Worm (Caenorhabditis elegans): ENCODE data around the gene hmt-1.

Gene hmt-1

ce11 chrIII:11090870-11091386 is 8.8 kb downstream of the hmt-1 start (continued):
- TF ChIP-seq pha-4 (GFP tag; IDR thresholded peaks at IDR 0.05) = peak; percentile 64; the same call in 1 of the 2 replicates
- TF ChIP-seq pha-4 (tag; optimal IDR thresholded peaks at IDR 0.05) = no peak
- no peak for TF ChIP-seq mxl-2 (GFP tag; conservative IDR thresholded peaks at IDR 0.05)
- TF ChIP-seq daf-12 (tag; optimal IDR thresholded peaks at IDR 0.05) = no peak
- peak; percentile 84 for TF ChIP-seq T26A8.4 (GFP tag; IDR thresholded peaks at IDR 0.05)
- no peak for TF ChIP-seq hif-1 (tag; optimal IDR thresholded peaks at IDR 0.05)
- TF ChIP-seq mdt-29 (GFP tag; IDR thresholded peaks at IDR 0.05) = peak; percentile 78
- TF ChIP-seq ceh-62 (tag; optimal IDR thresholded peaks at IDR 0.05) = no peak
- TF ChIP-seq ceh-28 (tag; optimal IDR thresholded peaks at IDR 0.05) = no peak
- TF ChIP-seq nhr-77 (tag; optimal IDR thresholded peaks at IDR 0.05) = no peak
- peak; percentile 5 to 34 for TF ChIP-seq daf-16 (GFP tag; optimal IDR thresholded peaks at IDR 0.05)
- peak; percentile 44 for TF ChIP-seq daf-16 (tag; optimal IDR thresholded peaks at IDR 0.05)
- TF ChIP-seq nhr-111 (GFP tag; optimal IDR thresholded peaks at IDR 0.05) = no peak
- 0 out of 2 replicates have a peak, but pooled peaks have one; percentile 29 for TF ChIP-seq hmg-1.1 (GFP tag; IDR thresholded peaks at IDR 0.05)
- no peak for TF ChIP-seq ztf-11 (tag; optimal IDR thresholded peaks at IDR 0.05)
- TF ChIP-seq ceh-44 (GFP tag; IDR thresholded peaks at IDR 0.05) = peak; percentile 57; the same call in 1 of the 2 replicates
- TF ChIP-seq sdz-12 (GFP tag; optimal IDR thresholded peaks at IDR 0.05) = peak; percentile 45
- peak; percentile 41 for TF ChIP-seq nhr-102 (tag; optimal IDR thresholded peaks at IDR 0.05)
- TF ChIP-seq madf-9 (GFP tag; conservative IDR thresholded peaks at IDR 0.05) = no peak
- TF ChIP-seq daf-19 (GFP tag; conservative IDR thresholded peaks at IDR 0.05) = peak; percentile 60; the same call in 1 of the 2 replicates
- peak; percentile 88 for TF ChIP-seq F49E8.2 (tag; optimal IDR thresholded peaks at IDR 0.05; ENCODE audit: borderline replicate concordance)
- TF ChIP-seq nhr-6 (tag; optimal IDR thresholded peaks at IDR 0.05) = no peak
- TF ChIP-seq rbr-2 (tag; optimal IDR thresholded peaks at IDR 0.05) = no peak
- TF ChIP-seq ces-1 (GFP tag; optimal IDR thresholded peaks at IDR 0.05) = no peak
- TF ChIP-seq nhr-10 (tag; optimal IDR thresholded peaks at IDR 0.05) = no peak
- TF ChIP-seq F44E2.7 (GFP tag; IDR thresholded peaks at IDR 0.05) = no peak
- TF ChIP-seq lir-3 (tag; optimal IDR thresholded peaks at IDR 0.05) = no peak
- TF ChIP-seq nhr-48 (tag; optimal IDR thresholded peaks at IDR 0.05) = peak; percentile 4
- TF ChIP-seq gei-8 (GFP tag; optimal IDR thresholded peaks at IDR 0.05) = no peak
- TF ChIP-seq fkh-10 (GFP tag; optimal IDR thresholded peaks at IDR 0.05) = no peak
- TF ChIP-seq Y5F2A.4 (GFP tag; optimal IDR thresholded peaks at IDR 0.05) = peak; percentile 18
- TF ChIP-seq saeg-2 (GFP tag; IDR thresholded peaks at IDR 0.05) = peak; percentile 64; the same call in 1 of the 2 replicates
- no peak for TF ChIP-seq skn-1 (tag; optimal IDR thresholded peaks at IDR 0.05)
- no peak for TF ChIP-seq nhr-76 (tag; optimal IDR thresholded peaks at IDR 0.05)
- TF ChIP-seq tag-97 (GFP tag; IDR thresholded peaks at IDR 0.05) = no peak
- no peak for TF ChIP-seq lin-15B (tag; optimal IDR thresholded peaks at IDR 0.05)
- no peak for TF ChIP-seq Y105C5A.15 (GFP tag; IDR thresholded peaks at IDR 0.05)
- TF ChIP-seq R02D3.7 (tag; optimal IDR thresholded peaks at IDR 0.05) = no peak
- TF ChIP-seq unc-130 (GFP tag; optimal IDR thresholded peaks at IDR 0.05) = no peak
- no peak for TF ChIP-seq duxl-1 (tag; optimal IDR thresholded peaks at IDR 0.05; ENCODE audit: poor library complexity)
- no peak for TF ChIP-seq nhr-11 (tag; optimal IDR thresholded peaks at IDR 0.05)
- TF ChIP-seq hlh-11 (tag; optimal IDR thresholded peaks at IDR 0.05) = no peak
- TF ChIP-seq madf-5 (GFP tag; IDR thresholded peaks at IDR 0.05) = 0 out of 4 replicates have a peak, but pooled peaks of 1 of the 2 experiments have one; percentile 2

All from whole organism, L4 larva.